Fruit fly (Drosophila melanogaster): Measurements from ENCODE around the gene Dnali1.
A peak's percentile ranks its signal among the peaks of the same experiment; 100 is the strongest.

Dnali1 gene

dm6 chr3R:11869169-11869568 lies 23.9 kb downstream of the Dnali1 start, which contains the start of gene CG6959 (continued):
- TF ChIP-seq Tbp (GFP tag; optimal IDR thresholded peaks at IDR 0.05) (no peak), CG4617 (GFP tag; optimal IDR thresholded peaks at IDR 0.05; ENCODE audit: borderline replicate concordance) (no peak), cg (GFP tag; optimal IDR thresholded peaks at IDR 0.05) (peak; percentile 23), CG31224 (GFP tag; IDR thresholded peaks at IDR 0.05) (no peak), Lim3 (GFP tag; IDR thresholded peaks at IDR 0.05) (no peak), Bteb2 (GFP tag; optimal IDR thresholded peaks at IDR 0.05) (no peak), PHDP (tag; optimal IDR thresholded peaks at IDR 0.05) (no peak), GATAe (GFP tag; conservative IDR thresholded peaks at IDR 0.05) (no peak), Six4 (GFP tag; optimal IDR thresholded peaks at IDR 0.05) (no peak), CG11398 (GFP tag; optimal IDR thresholded peaks at IDR 0.05) (no peak), Bdp1 (GFP tag; optimal IDR thresholded peaks at IDR 0.05) (no peak), Atf6 (GFP tag; IDR thresholded peaks at IDR 0.05) (no peak), sd (tag; optimal IDR thresholded peaks at IDR 0.05) (no peak), Sry-β (GFP tag; optimal IDR thresholded peaks at IDR 0.05) (no peak), ci (GFP tag; IDR thresholded peaks at IDR 0.05) (peak; percentile 78; the same call in 2 of the 3 replicates), CoRest (tag; optimal IDR thresholded peaks at IDR 0.05) (no peak), CG7786 (GFP tag; optimal IDR thresholded peaks at IDR 0.05) (no peak), CG3838 (GFP tag; optimal IDR thresholded peaks at IDR 0.05) (no peak), CG9437 (GFP tag; optimal IDR thresholded peaks at IDR 0.05) (no peak), lov (optimal IDR thresholded peaks at IDR 0.05) (no peak), lov (GFP tag; IDR thresholded peaks at IDR 0.05) (no peak), CG17612 (GFP tag; IDR thresholded peaks at IDR 0.05) (no peak), Spps (tag; optimal IDR thresholded peaks at IDR 0.05) (no peak), CG10543 (GFP tag; optimal IDR thresholded peaks at IDR 0.05) (peak; percentile 31), CG10959 (GFP tag; IDR thresholded peaks at IDR 0.05) (no peak), nmo (GFP tag; optimal IDR thresholded peaks at IDR 0.05) (no peak), CkIIα-i1 (GFP tag; IDR thresholded peaks at IDR 0.05) (no peak), CG30431 (GFP tag; optimal IDR thresholded peaks at IDR 0.05) (no peak), CG11695 (GFP tag; IDR thresholded peaks at IDR 0.05) (no peak), CG8924 (tag; optimal IDR thresholded peaks at IDR 0.05) (no peak), crp (GFP tag; optimal IDR thresholded peaks at IDR 0.05) (no peak), Dp (GFP tag; optimal IDR thresholded peaks at IDR 0.05) (no peak), CG17359 (tag; optimal IDR thresholded peaks at IDR 0.05) (no peak), CG14860 (GFP tag; IDR thresholded peaks at IDR 0.05; ENCODE audit: partially characterized antibody) (0 out of 3 replicates have a peak, but pooled peaks have one; percentile 25), eve (GFP tag; optimal IDR thresholded peaks at IDR 0.05) (peak in 1 of 2 experiments; percentile 49), CG5953 (GFP tag; IDR thresholded peaks at IDR 0.05) (0 out of 2 replicates have a peak, but pooled peaks have one; percentile 20), nom (GFP tag; optimal IDR thresholded peaks at IDR 0.05) (no peak), Med (GFP tag) (peak; percentile 92), ac (GFP tag; optimal IDR thresholded peaks at IDR 0.05) (no peak), salm (tag; optimal IDR thresholded peaks at IDR 0.05) (no peak), emc (GFP tag; optimal IDR thresholded peaks at IDR 0.05) (no peak), Xbp1 (GFP tag; optimal IDR thresholded peaks at IDR 0.05) (no peak), Oli (tag; optimal IDR thresholded peaks at IDR 0.05) (no peak), CG15601 (tag; optimal IDR thresholded peaks at IDR 0.05) (no peak), sc (optimal IDR thresholded peaks at IDR 0.05) (no peak), sc (GFP tag; optimal IDR thresholded peaks at IDR 0.05) (no peak), CG6654 (GFP tag; optimal IDR thresholded peaks at IDR 0.05) (no peak), CG9932 (GFP tag; IDR thresholded peaks at IDR 0.05) (0 out of 2 replicates have a peak, but pooled peaks have one; percentile 26), maf-S (GFP tag; optimal IDR thresholded peaks at IDR 0.05) (no peak), CG3847 (GFP tag; IDR thresholded peaks at IDR 0.05) (no peak), Rx (GFP tag; IDR thresholded peaks at IDR 0.05) (no peak), CG2678 (tag; optimal IDR thresholded peaks at IDR 0.05) (no peak)

All from whole organism, embryonic.